Worm (Caenorhabditis elegans): ENCODE results near the gene C51E3.9.

ce11 chrV:10159972-10160371, 14.2 kb downstream of the C51E3.9 start:
- TF ChIP-seq unc-86 (tag; optimal IDR thresholded peaks at IDR 0.05) (no peak), ceh-24 (tag; optimal IDR thresholded peaks at IDR 0.05) (no peak), tbx-2 (tag; optimal IDR thresholded peaks at IDR 0.05) (no peak), K02D7.2 (tag; optimal IDR thresholded peaks at IDR 0.05) (no peak), ama-1 (optimal IDR thresholded peaks at IDR 0.05) (no peak), ceh-9 (tag; optimal IDR thresholded peaks at IDR 0.05) (no peak), ceh-22 (tag; optimal IDR thresholded peaks at IDR 0.05) (no peak), odd-2 (tag; optimal IDR thresholded peaks at IDR 0.05) (no peak), lim-6 (tag; optimal IDR thresholded peaks at IDR 0.05) (no peak), eyg-1 (tag; optimal IDR thresholded peaks at IDR 0.05) (no peak), pha-4 (tag; optimal IDR thresholded peaks at IDR 0.05) (no peak), sox-4 (tag; optimal IDR thresholded peaks at IDR 0.05) (no peak)

Measured in whole organism, late embryonic.